Worm (Caenorhabditis elegans) whole organism, late embryonic: Measurements from ENCODE around the gene bath-38.

ENCODE experiments used
- C08G9.2 ChIP-seq: sonication (generic microtip); optimal IDR thresholded peaks from 2 replicates; lab custom pipeline; 2016; ENCODE audit warnings: mild to moderate bottlenecking, missing genetic modification characterization, moderate library complexity, missing compliant biosample characterization
- C38D4.7 ChIP-seq: fragments of 200-800 bp; sonication (Bioruptor generic); optimal IDR thresholded peaks from 2 replicates; lab custom pipeline; 2018; ENCODE audit warnings: mild to moderate bottlenecking, missing genetic modification characterization, moderate library complexity, missing compliant biosample characterization
- F13H6.1 ChIP-seq: sonication (generic microtip); optimal IDR thresholded peaks from 2 replicates; lab custom pipeline; 2016; ENCODE audit warnings: missing genetic modification characterization, missing compliant biosample characterization
- K02D7.2 ChIP-seq: sonication (generic microtip); optimal IDR thresholded peaks from 2 replicates; lab custom pipeline; 2017; ENCODE audit warnings: mild to moderate bottlenecking, missing genetic modification characterization, missing compliant biosample characterization
- K09A11.1 ChIP-seq: sonication (generic microtip); optimal IDR thresholded peaks from 2 replicates; lab custom pipeline; 2017; ENCODE audit warnings: antibody characterized with exemption, mild to moderate bottlenecking, missing genetic modification characterization, missing compliant biosample characterization; ENCODE audit not compliant: insufficient read depth
- T23F11.4 ChIP-seq: fragments of 200-800 bp; sonication (Bioruptor generic); optimal IDR thresholded peaks from 2 replicates; lab custom pipeline; 2018; ENCODE audit warnings: mild to moderate bottlenecking, missing genetic modification characterization, missing compliant biosample characterization
- ahr-1 ChIP-seq: sonication (generic microtip); optimal IDR thresholded peaks from 2 replicates; lab custom pipeline; 2016; ENCODE audit warnings: missing genetic modification characterization, missing compliant biosample characterization
- ama-1 ChIP-seq: fragments of 150-350 bp; optimal IDR thresholded peaks from 2 replicates; lab custom pipeline; 2014
- ceh-18 ChIP-seq: sonication (generic microtip); optimal IDR thresholded peaks from 2 replicates; lab custom pipeline; 2016; ENCODE audit warnings: missing genetic modification characterization, missing compliant biosample characterization
- ceh-2 ChIP-seq: sonication (generic microtip); optimal IDR thresholded peaks from 2 replicates; lab custom pipeline; 2016; ENCODE audit warnings: missing genotype, missing genetic modification characterization, missing compliant biosample characterization
- ceh-22 ChIP-seq: sonication (generic microtip); optimal IDR thresholded peaks from 2 replicates; lab custom pipeline; 2017; ENCODE audit warnings: missing biosample characterization, missing genetic modification characterization
- ceh-31 ChIP-seq: sonication (generic microtip); optimal IDR thresholded peaks from 2 replicates; lab custom pipeline; 2016; ENCODE audit warnings: missing genetic modification characterization, missing compliant biosample characterization
- ceh-45 ChIP-seq: fragments of 200-800 bp; sonication (Bioruptor generic); IDR thresholded peaks from 2 replicates; pipeline ENCODE4 v1.3.6; 2022; ENCODE audit warnings: missing genetic modification reagents, missing genetic modification characterization, missing compliant biosample characterization
- ceh-6 ChIP-seq: fragments of 200-800 bp; sonication (Bioruptor generic); optimal IDR thresholded peaks from 2 replicates; lab custom pipeline; 2018; ENCODE audit warnings: mild to moderate bottlenecking, missing genetic modification characterization, missing compliant biosample characterization
- elt-2 ChIP-seq: sonication (generic microtip); optimal IDR thresholded peaks from 2 replicates; lab custom pipeline; 2016; ENCODE audit warnings: missing genetic modification reagents, missing genetic modification characterization, missing compliant biosample characterization
- fax-1 ChIP-seq: sonication (generic microtip); optimal IDR thresholded peaks from 2 replicates; lab custom pipeline; 2016; ENCODE audit warnings: missing genotype, missing genetic modification characterization, missing compliant biosample characterization
- fkh-10 ChIP-seq: fragments of 150-350 bp; optimal IDR thresholded peaks from 2 replicates; lab custom pipeline; 2014; ENCODE audit warnings: missing biosample characterization, missing genetic modification reagents, missing genetic modification characterization
- fkh-6 ChIP-seq: sonication (generic microtip); optimal IDR thresholded peaks from 2 replicates; lab custom pipeline; 2016; ENCODE audit warnings: missing genetic modification characterization, missing compliant biosample characterization
- gmeb-2 ChIP-seq: sonication (generic microtip); optimal IDR thresholded peaks from 2 replicates; lab custom pipeline; 2016; ENCODE audit warnings: missing genetic modification characterization, inconsistent platforms, missing compliant biosample characterization
- hlh-13 ChIP-seq: fragments of 200-800 bp; sonication (Bioruptor generic); optimal IDR thresholded peaks from 2 replicates; lab custom pipeline; 2018; ENCODE audit warnings: mild to moderate bottlenecking, missing genetic modification characterization, missing compliant biosample characterization
- hlh-30 ChIP-seq: sonication (generic microtip); optimal IDR thresholded peaks from 2 replicates; lab custom pipeline; 2017; ENCODE audit warnings: antibody characterized with exemption, missing genetic modification characterization, missing compliant biosample characterization; ENCODE audit not compliant: insufficient read depth
- hlh-8 ChIP-seq: sonication (generic microtip); optimal IDR thresholded peaks from 2 replicates; lab custom pipeline; 2016; ENCODE audit warnings: missing genotype, missing genetic modification characterization, missing compliant biosample characterization
- lim-6 ChIP-seq: sonication (generic microtip); optimal IDR thresholded peaks from 2 replicates; lab custom pipeline; 2016; ENCODE audit warnings: missing genetic modification characterization, missing compliant biosample characterization
- madf-2 ChIP-seq: sonication (generic microtip); optimal IDR thresholded peaks from 2 replicates; lab custom pipeline; 2017; ENCODE audit warnings: missing genetic modification characterization, missing compliant biosample characterization
- mec-3 ChIP-seq: sonication (generic microtip); optimal IDR thresholded peaks from 2 replicates; lab custom pipeline; 2016; ENCODE audit warnings: borderline replicate concordance, missing genetic modification characterization, missing compliant biosample characterization
- nfya-1 ChIP-seq: sonication (generic microtip); optimal IDR thresholded peaks from 2 replicates; lab custom pipeline; 2017; ENCODE audit warnings: missing genetic modification characterization, mild to moderate bottlenecking, missing compliant biosample characterization, antibody characterized with exemption, moderate library complexity
- nhr-11 ChIP-seq: fragments of 150-350 bp; optimal IDR thresholded peaks from 2 replicates; lab custom pipeline; 2014; ENCODE audit warnings: missing biosample characterization, missing genetic modification characterization
- nhr-232 ChIP-seq: sonication (generic microtip); optimal IDR thresholded peaks from 2 replicates; lab custom pipeline; 2016; ENCODE audit warnings: missing genetic modification characterization, missing compliant biosample characterization
- npax-4 ChIP-seq: sonication (generic microtip); optimal IDR thresholded peaks from 2 replicates; lab custom pipeline; 2016; ENCODE audit warnings: missing genetic modification characterization, missing compliant biosample characterization
- pqm-1 ChIP-seq: sonication (generic microtip); optimal IDR thresholded peaks from 2 replicates; lab custom pipeline; 2016; ENCODE audit warnings: missing genetic modification characterization, missing compliant biosample characterization
- ref-2 ChIP-seq: sonication (generic microtip); optimal IDR thresholded peaks from 2 replicates; lab custom pipeline; 2016; ENCODE audit warnings: missing genetic modification characterization, missing compliant biosample characterization
- sdc-2 ChIP-seq: sonication (generic microtip); optimal IDR thresholded peaks from 2 replicates; lab custom pipeline; 2016; ENCODE audit warnings: missing genotype, missing genetic modification characterization, missing compliant biosample characterization
- tbx-2 ChIP-seq: sonication (generic microtip); optimal IDR thresholded peaks from 2 replicates; lab custom pipeline; 2016; ENCODE audit warnings: missing genetic modification characterization, missing compliant biosample characterization
- unc-42 ChIP-seq: sonication (generic microtip); optimal IDR thresholded peaks from 2 replicates; lab custom pipeline; 2016; ENCODE audit warnings: missing genotype, missing genetic modification characterization, missing compliant biosample characterization
- zip-5 ChIP-seq: sonication (generic microtip); optimal IDR thresholded peaks from 2 replicates; lab custom pipeline; 2016; ENCODE audit warnings: missing genetic modification characterization, missing compliant biosample characterization

bath-38 gene

DNA sequence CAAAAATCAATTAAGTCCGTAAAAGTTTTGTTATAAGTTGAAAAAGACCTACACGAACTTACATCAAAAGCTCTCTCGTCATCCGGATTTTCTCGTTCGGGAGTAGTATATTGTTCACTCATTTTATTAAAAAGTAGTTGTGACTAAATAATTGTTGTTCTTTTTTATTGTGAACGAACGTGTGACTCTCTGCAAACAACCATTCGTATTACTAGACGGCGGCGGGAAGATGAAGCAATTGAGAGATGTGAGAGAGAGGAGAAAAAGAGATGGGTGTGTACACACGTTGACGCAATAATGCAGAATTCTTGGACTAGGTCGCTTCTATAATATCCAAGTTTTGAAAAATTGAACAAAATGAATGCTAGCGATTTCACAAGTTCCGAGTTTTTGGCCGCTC is at the start of gene bath-38, which contains the start of gene F52H3.11:
Gene bath-38 (minus strand): TSS at position 310 of the 400 bp plus-strand sequence.
Gene F52H3.11 (minus strand): TSS at position 203 of the 400 bp plus-strand sequence.
- TF ChIP-seq ama-1 (lab: Kevin White, UChicago): no peak
- TF ChIP-seq fkh-10 (GFP tag; lab: Kevin White, UChicago): no peak
- TF ChIP-seq hlh-30: no peak
- peak; percentile 13 for TF ChIP-seq unc-42
- TF ChIP-seq ceh-31 (tag; lab: Kevin White, UChicago): peak; percentile 42
- TF ChIP-seq nfya-1: peak; percentile 15
- TF ChIP-seq ceh-45 (GFP tag; lab: Robert Waterston, UW): no peak
- TF ChIP-seq ahr-1 (tag; lab: Kevin White, UChicago): no peak
- TF ChIP-seq zip-5 (tag; lab: Kevin White, UChicago): no peak
- no peak for TF ChIP-seq mec-3 (tag; lab: Kevin White, UChicago)
- no peak for TF ChIP-seq ceh-18 (tag; lab: Kevin White, UChicago)

ce11 chrII:10094190-10094923 is 49.3 kb upstream of the bath-38 start, which contains the start of gene lact-2:
TSS of gene lact-2 (plus strand) at chrII:10094873.
- TF ChIP-seq ama-1 (lab: Kevin White, UChicago): no peak
- TF ChIP-seq fkh-6 (tag; lab: Kevin White, UChicago): no peak
- TF ChIP-seq ceh-31 (tag; lab: Kevin White, UChicago): no peak
- no peak for TF ChIP-seq C08G9.2 (tag; lab: Kevin White, UChicago)
- TF ChIP-seq hlh-13 (GFP tag; lab: Kevin White, UChicago): no peak
- no peak for TF ChIP-seq pqm-1 (tag; lab: Kevin White, UChicago)

DNA sequence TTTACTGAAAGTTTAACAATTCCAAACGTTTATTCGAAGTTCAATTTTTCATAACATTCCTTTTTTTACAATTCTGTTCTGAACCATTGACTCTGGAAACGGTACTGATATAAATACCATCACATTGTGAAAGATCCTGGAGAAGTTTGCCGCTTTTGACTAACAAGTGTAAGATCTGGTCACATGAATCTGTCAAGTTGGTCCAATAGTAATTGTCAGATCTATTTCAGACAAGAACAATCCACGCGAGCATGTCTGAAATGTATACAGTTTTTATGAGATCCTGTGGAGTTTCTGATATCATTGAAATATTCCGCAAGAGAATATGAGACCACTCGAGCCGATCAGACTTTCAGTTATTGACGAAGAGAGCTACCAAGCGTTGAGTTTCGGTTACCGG is 48.0 kb upstream of the bath-38 start:
- TF ChIP-seq madf-2 (tag; lab: Kevin White, UChicago) (no peak), gmeb-2 (tag; lab: Kevin White, UChicago) (no peak), K09A11.1 (tag; lab: Kevin White, UChicago) (no peak), hlh-30 (no peak), hlh-8 (tag; lab: Kevin White, UChicago) (no peak), ceh-22 (tag; lab: Kevin White, UChicago) (no peak), elt-2 (tag; lab: Kevin White, UChicago) (no peak), pqm-1 (tag; lab: Kevin White, UChicago) (no peak), sdc-2 (no peak), ceh-6 (GFP tag; lab: Kevin White, UChicago) (no peak)

- TF ChIP-seq K02D7.2 (tag; lab: Kevin White, UChicago) (no peak), unc-42 (peak; percentile 79)
Observed at ce11 chrII:10084482-10084881, 39.4 kb upstream of the bath-38 start.

ce11 chrII:10075794-10076193 is 30.7 kb upstream of the bath-38 start:
- no peak for TF ChIP-seq fkh-6 (tag; lab: Kevin White, UChicago)
- TF ChIP-seq F13H6.1: no peak
- TF ChIP-seq K02D7.2 (tag; lab: Kevin White, UChicago): no peak
- no peak for TF ChIP-seq T23F11.4 (GFP tag; lab: Kevin White, UChicago)
- TF ChIP-seq elt-2 (tag; lab: Kevin White, UChicago): peak; percentile 9
- no peak for TF ChIP-seq lim-6 (tag; lab: Kevin White, UChicago)
- no peak for TF ChIP-seq fkh-10 (GFP tag; lab: Kevin White, UChicago)
- TF ChIP-seq C38D4.7 (GFP tag; lab: Kevin White, UChicago): no peak
- no peak for TF ChIP-seq ceh-2 (tag; lab: Kevin White, UChicago)
- TF ChIP-seq C08G9.2 (tag; lab: Kevin White, UChicago): no peak
- TF ChIP-seq npax-4 (tag; lab: Kevin White, UChicago): no peak
- no peak for TF ChIP-seq nhr-11 (tag; lab: Kevin White, UChicago)
- peak; percentile 36 for TF ChIP-seq tbx-2 (tag; lab: Kevin White, UChicago)
- no peak for TF ChIP-seq fax-1 (tag; lab: Kevin White, UChicago)
- no peak for TF ChIP-seq mec-3 (tag; lab: Kevin White, UChicago)
- TF ChIP-seq ref-2 (tag; lab: Kevin White, UChicago): peak; percentile 4
- TF ChIP-seq nhr-232 (tag; lab: Kevin White, UChicago): no peak
